Fruit fly (Drosophila melanogaster) whole organism, embryonic: ENCODE results near the gene Spn88Ea.

Experiments used
- Bgb ChIP-seq: fragments of 200-800 bp; sonication (Bioruptor generic); IDR thresholded peaks from 2 replicates; pipeline ENCODE4 v1.3.6; 2022; ENCODE audit warnings: missing biosample characterization, missing genetic modification characterization; ENCODE audit not compliant: partially characterized antibody
- BtbVII ChIP-seq: fragments of 200-800 bp; sonication (Bioruptor generic); optimal IDR thresholded peaks from 3 replicates; lab custom pipeline; 2017; ENCODE audit warnings: missing biosample characterization, mild to moderate bottlenecking, missing genetic modification characterization
- CG11695 ChIP-seq: fragments of 200-800 bp; sonication (Bioruptor generic); IDR thresholded peaks from 3 replicates; pipeline ENCODE4 v1.3.6; 2022; ENCODE audit warnings: missing biosample characterization, missing genetic modification characterization
- CG2120 ChIP-seq: fragments of 200-800 bp; sonication (Bioruptor generic); optimal IDR thresholded peaks from 3 replicates; lab custom pipeline; 2016; ENCODE audit warnings: missing biosample characterization, missing genetic modification characterization
- CG34376 ChIP-seq: fragments of 200-800 bp; sonication (Bioruptor generic); optimal IDR thresholded peaks from 2 replicates; lab custom pipeline; 2018; ENCODE audit warnings: missing biosample characterization, mild to moderate bottlenecking, missing genetic modification characterization
- CG5245 ChIP-seq: fragments of 200-800 bp; sonication (Bioruptor generic); optimal IDR thresholded peaks from 3 replicates; lab custom pipeline; 2016; ENCODE audit warnings: missing biosample characterization, missing genetic modification characterization
- CG6765 ChIP-seq: fragments of 200-800 bp; sonication (Bioruptor generic); optimal IDR thresholded peaks from 3 replicates; lab custom pipeline; 2017; ENCODE audit warnings: missing biosample characterization, mild to moderate bottlenecking, missing genetic modification characterization
- CG6854 ChIP-seq: fragments of 200-800 bp; sonication (Bioruptor generic); optimal IDR thresholded peaks from 3 replicates; lab custom pipeline; 2017; ENCODE audit warnings: missing biosample characterization, mild to moderate bottlenecking, missing genetic modification characterization
- CG7556 ChIP-seq: fragments of 200-800 bp; sonication (Bioruptor generic); optimal IDR thresholded peaks from 2 replicates; lab custom pipeline; 2017; ENCODE audit warnings: missing biosample characterization, mild to moderate bottlenecking, missing genetic modification characterization
- CG7987 ChIP-seq: fragments of 200-800 bp; sonication (Bioruptor generic); optimal IDR thresholded peaks from 2 replicates; lab custom pipeline; 2018; ENCODE audit warnings: missing biosample characterization, mild to moderate bottlenecking, missing genetic modification characterization, moderate library complexity
- CG8290 ChIP-seq, 3 experiments: fragments of 200-800 bp; sonication (Bioruptor generic); optimal IDR thresholded peaks; 2 replicates each; lab custom pipeline; 2016 to 2019; ENCODE audit warnings: missing biosample characterization in 3 of 3, missing genetic modification characterization in 3 of 3, mild to moderate bottlenecking in 2 of 3, moderate library complexity in 1 of 3
- CG8359 ChIP-seq: fragments of 200-800 bp; sonication (Bioruptor generic); optimal IDR thresholded peaks from 2 replicates; lab custom pipeline; 2017; ENCODE audit warnings: missing biosample characterization, mild to moderate bottlenecking, missing genetic modification characterization, borderline replicate concordance
- CG9727 ChIP-seq: fragments of 200-800 bp; sonication (Bioruptor generic); optimal IDR thresholded peaks from 3 replicates; lab custom pipeline; 2017; ENCODE audit warnings: missing biosample characterization, mild to moderate bottlenecking, missing genetic modification characterization
- D19A ChIP-seq: fragments of 200-800 bp; optimal IDR thresholded peaks from 3 replicates; lab custom pipeline; 2019; ENCODE audit warnings: missing biosample characterization, mild to moderate bottlenecking, missing genetic modification characterization, moderate library complexity
- Dad ChIP-seq: fragments of 200-800 bp; sonication (Bioruptor generic); optimal IDR thresholded peaks from 3 replicates; lab custom pipeline; 2016; ENCODE audit warnings: missing biosample characterization, missing genetic modification characterization
- Dbx ChIP-seq: fragments of 200-800 bp; sonication (Bioruptor generic); IDR thresholded peaks from 3 replicates; pipeline ENCODE4 v1.3.6; 2022; ENCODE audit warnings: missing biosample characterization, missing genetic modification characterization
- GATAe ChIP-seq: fragments of 200-800 bp; sonication (Bioruptor generic); conservative IDR thresholded peaks from 2 replicates; pipeline ENCODE4 v1.3.6; 2022; ENCODE audit warnings: missing biosample characterization, missing genetic modification characterization
- HmgZ ChIP-seq: fragments of 200-800 bp; sonication (Bioruptor generic); optimal IDR thresholded peaks from 2 replicates; lab custom pipeline; 2018; ENCODE audit warnings: missing biosample characterization, mild to moderate bottlenecking, missing genetic modification characterization
- Hmr ChIP-seq: fragments of 200-800 bp; sonication (Bioruptor generic); optimal IDR thresholded peaks from 3 replicates; lab custom pipeline; 2017; ENCODE audit warnings: mild to moderate bottlenecking, missing biosample characterization, missing genetic modification reagents, missing genetic modification characterization
- Hr39 ChIP-seq: fragments of >200 bp; optimal IDR thresholded peaks from 2 replicates; lab custom pipeline; 2017
- MESR4 ChIP-seq: fragments of 200-800 bp; sonication (Bioruptor generic); optimal IDR thresholded peaks from 2 replicates; lab custom pipeline; 2018; ENCODE audit warnings: missing biosample characterization, mild to moderate bottlenecking, missing genetic modification characterization, moderate library complexity
- Med ChIP-seq: fragments of 200-800 bp; sonication (Bioruptor generic); peaks from one replicate; lab custom pipeline; 2016; ENCODE audit warnings: missing biosample characterization, missing genetic modification characterization, mild to moderate bottlenecking, inconsistent platforms, moderate library complexity
- NC2α ChIP-seq: fragments of 200-800 bp; sonication (Bioruptor generic); optimal IDR thresholded peaks from 2 replicates; lab custom pipeline; 2016; ENCODE audit warnings: missing biosample characterization, missing genetic modification characterization
- Neu2 ChIP-seq: fragments of 200-800 bp; sonication (Bioruptor generic); optimal IDR thresholded peaks from 3 replicates; lab custom pipeline; 2016; ENCODE audit warnings: missing biosample characterization, missing genetic modification characterization, borderline replicate concordance
- Six4 ChIP-seq: fragments of 200-800 bp; sonication (Bioruptor generic); optimal IDR thresholded peaks from 2 replicates; lab custom pipeline; 2016; ENCODE audit warnings: missing biosample characterization, missing genetic modification characterization
- Sox100B ChIP-seq: fragments of 200-800 bp; sonication (Bioruptor generic); optimal IDR thresholded peaks from 3 replicates; lab custom pipeline; 2018; ENCODE audit warnings: missing biosample characterization, mild to moderate bottlenecking, missing genetic modification characterization
- cas ChIP-seq: fragments of 200-800 bp; sonication (Bioruptor generic); IDR thresholded peaks from 2 replicates; pipeline ENCODE4 v1.3.6; 2022; ENCODE audit warnings: missing biosample characterization, missing genetic modification characterization
- cato ChIP-seq: fragments of 200-800 bp; sonication (Bioruptor generic); optimal IDR thresholded peaks from 2 replicates; lab custom pipeline; 2016; ENCODE audit warnings: missing biosample characterization, missing genetic modification characterization, borderline replicate concordance
- caup ChIP-seq: fragments of 200-800 bp; sonication (Bioruptor generic); optimal IDR thresholded peaks from 3 replicates; lab custom pipeline; 2017; ENCODE audit warnings: missing biosample characterization, mild to moderate bottlenecking, missing genetic modification characterization, moderate library complexity; ENCODE audit not compliant: severe bottlenecking
- cg ChIP-seq: fragments of 200-800 bp; sonication (Bioruptor generic); optimal IDR thresholded peaks from 3 replicates; lab custom pipeline; 2019; ENCODE audit warnings: missing biosample characterization, mild to moderate bottlenecking, missing genetic modification characterization, moderate library complexity
- dimm ChIP-seq: fragments of 200-800 bp; sonication (Bioruptor generic); IDR thresholded peaks from 2 replicates; pipeline ENCODE4 v1.3.6; 2022; ENCODE audit warnings: missing biosample characterization, missing genetic modification characterization
- grn ChIP-seq: fragments of 200-800 bp; sonication (Bioruptor generic); optimal IDR thresholded peaks from 3 replicates; lab custom pipeline; 2017; ENCODE audit warnings: missing biosample characterization, missing genetic modification characterization
- jumu ChIP-seq: fragments of 200-800 bp; sonication (Bioruptor generic); optimal IDR thresholded peaks from 3 replicates; lab custom pipeline; 2016; ENCODE audit warnings: missing biosample characterization, missing genetic modification characterization
- knrl ChIP-seq: fragments of 200-800 bp; sonication (Bioruptor generic); IDR thresholded peaks from 3 replicates; pipeline ENCODE4 v1.3.6; 2022; ENCODE audit warnings: missing biosample characterization, missing genetic modification characterization; ENCODE audit not compliant: partially characterized antibody
- lab ChIP-seq: fragments of 200-800 bp; sonication (Bioruptor generic); optimal IDR thresholded peaks from 3 replicates; lab custom pipeline; 2017; ENCODE audit warnings: missing biosample characterization, missing genetic modification characterization, mild to moderate bottlenecking, moderate library complexity, missing genetic modification reagents
- lilli ChIP-seq: fragments of 200-800 bp; sonication (Bioruptor generic); optimal IDR thresholded peaks from 3 replicates; lab custom pipeline; 2016; ENCODE audit warnings: missing biosample characterization, missing genetic modification characterization
- mam ChIP-seq: fragments of 200-800 bp; sonication (Bioruptor generic); optimal IDR thresholded peaks from 3 replicates; lab custom pipeline; 2016; ENCODE audit warnings: missing biosample characterization, missing genetic modification characterization
- mirr ChIP-seq: fragments of 200-800 bp; sonication (Bioruptor generic); optimal IDR thresholded peaks from 3 replicates; lab custom pipeline; 2018; ENCODE audit warnings: missing biosample characterization, mild to moderate bottlenecking, missing genetic modification characterization
- nmo ChIP-seq: fragments of 200-800 bp; sonication (Bioruptor generic); optimal IDR thresholded peaks from 2 replicates; lab custom pipeline; 2018; ENCODE audit warnings: missing biosample characterization, mild to moderate bottlenecking, missing genetic modification characterization, moderate library complexity
- odd ChIP-seq: fragments of 200-800 bp; sonication (Bioruptor generic); optimal IDR thresholded peaks from 2 replicates; lab custom pipeline; 2017; ENCODE audit warnings: missing biosample characterization, mild to moderate bottlenecking, missing genetic modification characterization
- p53 ChIP-seq: fragments of 200-800 bp; sonication (Bioruptor generic); optimal IDR thresholded peaks from 2 replicates; lab custom pipeline; 2016; ENCODE audit warnings: missing biosample characterization, missing genetic modification characterization
- sqz ChIP-seq: fragments of 200-800 bp; sonication (Bioruptor generic); optimal IDR thresholded peaks from 3 replicates; lab custom pipeline; 2018; ENCODE audit warnings: missing biosample characterization, mild to moderate bottlenecking, missing genetic modification characterization

Spn88Ea gene

DNA sequence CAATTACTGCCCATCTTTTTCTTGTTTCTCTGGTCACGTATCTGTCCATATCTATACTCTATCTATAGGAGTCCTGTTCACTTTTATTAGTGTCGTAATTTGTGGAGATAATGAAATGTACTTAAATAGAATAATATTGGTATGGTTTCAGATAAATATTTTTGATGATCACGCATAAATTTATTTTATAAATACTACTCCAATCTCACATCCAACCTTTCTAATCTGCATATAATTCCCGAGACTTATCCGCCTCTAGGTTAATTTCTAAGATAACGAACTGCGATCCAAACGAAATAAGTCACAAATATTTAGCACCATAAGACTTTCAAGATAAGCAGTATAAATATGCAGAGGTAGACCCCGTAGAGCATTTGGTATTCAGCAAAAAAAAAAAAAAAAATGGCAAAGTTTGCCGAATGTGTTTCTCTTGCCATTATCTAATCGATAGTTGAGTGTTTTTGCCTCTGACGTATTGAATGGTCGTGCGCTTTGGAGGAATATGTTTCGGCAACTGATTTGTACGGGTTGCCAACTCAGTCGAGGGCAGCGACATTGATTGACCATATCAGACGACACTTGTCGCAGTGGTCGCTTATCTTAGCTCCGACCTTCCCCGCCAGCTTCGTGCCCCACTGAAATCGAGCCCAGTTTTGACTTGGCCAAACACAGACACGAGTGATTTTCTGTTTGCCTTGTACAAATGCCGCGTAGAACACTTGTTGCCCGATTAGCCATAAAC, 8.0 kb downstream of the Spn88Ea start (continued):
- TF ChIP-seq CG9727 (GFP tag; lab: Kevin White, UChicago) (no peak), GATAe (GFP tag; lab: Robert Waterston, UW) (peak; percentile 71), nmo (GFP tag; lab: Kevin White, UChicago) (no peak), CG7556 (GFP tag; lab: Kevin White, UChicago) (no peak), Six4 (GFP tag; lab: Kevin White, UChicago) (no peak), mirr (peak; percentile 92), grn (GFP tag; lab: Kevin White, UChicago) (peak; percentile 37), CG6765 (GFP tag; lab: Kevin White, UChicago) (peak; percentile 4), CG2120 (GFP tag; lab: Kevin White, UChicago) (peak; percentile 19), Hr39 (lab: Kevin White, UChicago) (no peak), lilli (GFP tag; lab: Kevin White, UChicago) (no peak), Neu2 (no peak), mam (GFP tag; lab: Kevin White, UChicago) (no peak), p53 (GFP tag; lab: Kevin White, UChicago) (no peak), CG34376 (GFP tag; lab: Kevin White, UChicago) (peak; percentile 65), cato (GFP tag; lab: Kevin White, UChicago) (no peak), BtbVII (GFP tag; lab: Kevin White, UChicago) (peak; percentile 76), odd (GFP tag; lab: Kevin White, UChicago) (no peak), sqz (GFP tag; lab: Kevin White, UChicago) (no peak), jumu (GFP tag; lab: Kevin White, UChicago) (no peak), Dbx (GFP tag; lab: Robert Waterston, UW) (no peak), CG8359 (GFP tag; lab: Kevin White, UChicago) (no peak), Sox100B (no peak), NC2α (GFP tag; lab: Kevin White, UChicago) (no peak), dimm (GFP tag; lab: Robert Waterston, UW) (no peak), caup (GFP tag; lab: Kevin White, UChicago) (no peak), CG5245 (GFP tag; lab: Kevin White, UChicago) (no peak), D19A (peak; percentile 74), CG11695 (0 out of 3 replicates have a peak, but pooled peaks have one; percentile 7), knrl (GFP tag; lab: Robert Waterston, UW) (no peak), Dad (GFP tag; lab: Kevin White, UChicago) (no peak), cg (no peak), HmgZ (peak; percentile 19), CG6854 (no peak), MESR4 (GFP tag; lab: Kevin White, UChicago) (no peak), Hmr (peak; percentile 6), CG8290 (GFP tag; optimal IDR thresholded peaks at IDR 0.05; lab: Kevin White, UChicago) (no peak), CG8290 (tag; optimal IDR thresholded peaks at IDR 0.05; lab: Kevin White, UChicago) (peak in 1 of 2 experiments; percentile 8), CG7987 (GFP tag; lab: Kevin White, UChicago) (peak; percentile 7), Med (GFP tag; lab: Kevin White, UChicago) (peak; percentile 16), Bgb (GFP tag; lab: Robert Waterston, UW) (0 out of 2 replicates have a peak, but pooled peaks have one; percentile 8), lab (GFP tag; lab: Kevin White, UChicago) (peak; percentile 40), cas (GFP tag; lab: Robert Waterston, UW) (no peak)
